Fruit fly (Drosophila melanogaster) whole organism: ENCODE measurements around the gene CG12075.

Source experiments
- CG8478 ChIP-seq: fragments of >200 bp; optimal IDR thresholded peaks from 2 replicates; lab custom pipeline; 2018; ENCODE audit warnings: inconsistent platforms
- usp ChIP-seq: fragments of >200 bp; optimal IDR thresholded peaks from 2 replicates; lab custom pipeline; 2017; ENCODE audit warnings: missing biosample characterization, missing genetic modification characterization, mixed read lengths

DNA sequence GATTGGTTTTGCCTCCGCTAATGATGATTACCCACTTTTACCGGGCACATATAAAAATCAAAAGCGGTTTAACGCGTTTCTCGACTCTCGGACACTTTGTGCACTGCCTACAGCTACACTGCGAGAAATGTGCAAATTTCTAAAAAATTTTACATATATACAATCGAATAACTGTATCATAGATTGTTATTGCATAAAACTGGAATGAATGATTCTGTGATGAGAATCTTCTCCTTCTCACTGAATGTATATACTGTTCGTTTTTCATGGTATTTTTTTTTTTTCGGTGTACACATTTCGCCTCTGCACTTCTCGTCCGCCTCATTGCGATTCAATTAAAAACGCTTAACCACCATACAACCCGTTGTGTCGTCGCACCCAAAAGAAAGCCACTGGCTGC, 23.1 kb downstream of the CG12075 start:
- no peak for TF ChIP-seq usp (GFP tag; lab: Kevin White, UChicago)
- TF ChIP-seq CG8478 (lab: Kevin White, UChicago): no peak
